Fruit fly (Drosophila melanogaster) whole organism, wandering third instar larva: ENCODE measurements around the gene smash.

Experiments used
- Abd-B ChIP-seq: fragments of >200 bp; optimal IDR thresholded peaks from 2 replicates; lab custom pipeline; 2017; ENCODE audit warnings: missing biosample characterization, missing genetic modification characterization
- CG32264 ChIP-seq: fragments of 200-800 bp; sonication (Bioruptor generic); optimal IDR thresholded peaks from 2 replicates; lab custom pipeline; 2016; ENCODE audit warnings: missing biosample characterization, missing genetic modification characterization
- CG9705 ChIP-seq: fragments of 200-800 bp; sonication (Bioruptor generic); optimal IDR thresholded peaks from 2 replicates; lab custom pipeline; 2018; ENCODE audit warnings: missing biosample characterization, mild to moderate bottlenecking, missing genetic modification characterization
- N ChIP-seq: fragments of >200 bp; optimal IDR thresholded peaks from 2 replicates; lab custom pipeline; 2018; ENCODE audit warnings: missing biosample characterization, missing external identifiers, missing genetic modification characterization
- brk ChIP-seq: fragments of 200-800 bp; sonication (Bioruptor generic); optimal IDR thresholded peaks from 2 replicates; lab custom pipeline; 2016; ENCODE audit warnings: missing biosample characterization, mild to moderate bottlenecking, missing genetic modification characterization
- fru ChIP-seq: fragments of 200-800 bp; sonication (Bioruptor generic); optimal IDR thresholded peaks from 3 replicates; lab custom pipeline; 2016; ENCODE audit warnings: missing biosample characterization, mild to moderate bottlenecking, missing genetic modification characterization
- lola ChIP-seq: fragments of >200 bp; optimal IDR thresholded peaks from 2 replicates; lab custom pipeline; 2017; ENCODE audit warnings: missing biosample characterization, missing genetic modification characterization
- pan ChIP-seq: fragments of >200 bp; optimal IDR thresholded peaks from 2 replicates; lab custom pipeline; 2017
- psq ChIP-seq: fragments of 200-800 bp; sonication (Bioruptor generic); optimal IDR thresholded peaks from 3 replicates; lab custom pipeline; 2017; ENCODE audit warnings: missing biosample characterization, mild to moderate bottlenecking, missing genetic modification characterization, moderate library complexity
- usp ChIP-seq: fragments of >200 bp; optimal IDR thresholded peaks from 2 replicates; lab custom pipeline; 2017; ENCODE audit warnings: missing biosample characterization, missing genetic modification characterization

- TF ChIP-seq pan (lab: Kevin White, UChicago) (no peak), brk (GFP tag; lab: Kevin White, UChicago) (no peak), psq (GFP tag; lab: Kevin White, UChicago) (no peak), N (GFP tag; lab: Kevin White, UChicago) (no peak), CG32264 (GFP tag; lab: Kevin White, UChicago) (no peak), fru (no peak), Abd-B (GFP tag; lab: Kevin White, UChicago) (no peak), lola (GFP tag; lab: Kevin White, UChicago) (no peak), usp (GFP tag; lab: Kevin White, UChicago) (no peak), CG9705 (GFP tag; lab: Kevin White, UChicago) (no peak)
Observed at dm6 chr3R:4761372-4761771, 102.0 kb downstream of the smash start.
